Fruit fly (Drosophila melanogaster) Kc167 (cell line): ENCODE data around the gene CG43064.
A peak's percentile ranks its signal among the peaks of the same experiment; 100 is the strongest.

Experiments
- Myc ChIP-seq: fragments of >200 bp; optimal IDR thresholded peaks from 2 replicates; lab custom pipeline; 2017; ENCODE audit warnings: missing external identifiers
- Sin3A ChIP-seq: fragments of >200 bp; optimal IDR thresholded peaks from 2 replicates; lab custom pipeline; 2018; ENCODE audit warnings: missing external identifiers
- h ChIP-seq: fragments of >200 bp; optimal IDR thresholded peaks from 3 replicates; lab custom pipeline; 2018; ENCODE audit warnings: missing external identifiers
- insv ChIP-seq: fragments of >200 bp; optimal IDR thresholded peaks from 3 replicates; lab custom pipeline; 2018; ENCODE audit warnings: missing external identifiers
- psq ChIP-seq: fragments of >200 bp; optimal IDR thresholded peaks from 2 replicates; lab custom pipeline; 2017; ENCODE audit warnings: missing external identifiers
- ttk ChIP-seq: sonication (Bioruptor generic); optimal IDR thresholded peaks from 2 replicates; lab custom pipeline; 2017; ENCODE audit warnings: missing external identifiers

CG43064 gene

DNA sequence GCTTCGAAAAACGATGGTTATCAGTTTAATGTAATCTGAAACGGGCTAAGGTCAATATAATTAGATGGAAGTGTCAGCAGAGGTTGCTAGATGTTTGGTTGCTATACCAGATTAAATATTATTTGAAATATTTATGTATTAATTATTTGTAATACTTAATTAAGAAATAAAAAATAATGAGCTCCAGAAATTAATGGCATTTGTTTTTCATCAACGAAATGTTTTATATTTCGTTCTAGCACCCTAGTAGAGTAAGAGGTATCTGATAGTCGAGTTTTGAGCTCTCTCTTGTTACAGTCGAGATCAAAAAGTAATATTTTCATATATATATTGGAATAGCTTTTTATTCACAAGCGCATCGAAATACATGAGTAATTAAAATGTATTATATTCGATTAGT lies 34.9 kb downstream of the CG43064 start:
- TF ChIP-seq Myc (lab: Kevin White, UChicago) (no peak), insv (lab: Kevin White, UChicago) (no peak), ttk (lab: Kevin White, UChicago) (no peak), h (lab: Kevin White, UChicago) (no peak), Sin3A (lab: Kevin White, UChicago) (no peak), psq (no peak)

DNA sequence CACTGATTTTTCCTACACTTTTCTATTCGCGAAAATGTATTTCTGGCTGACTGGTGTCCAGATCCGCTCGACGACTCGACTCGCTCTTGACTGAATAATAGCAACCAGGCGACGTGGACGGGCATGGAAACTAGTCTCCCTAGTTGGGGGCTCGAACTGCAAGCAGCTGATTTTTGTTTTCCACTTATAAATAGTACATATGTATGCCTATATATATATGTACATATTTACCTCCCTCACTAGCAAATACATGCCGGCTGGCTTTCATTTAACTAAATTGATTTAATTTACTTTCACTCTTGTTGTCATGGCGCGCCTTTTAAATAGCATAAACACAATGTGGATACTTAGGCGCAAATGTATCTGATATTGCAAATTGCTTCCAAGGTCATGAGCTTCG lies 35.8 kb downstream of the CG43064 start, which contains the start of gene Gcat:
Gene Gcat (minus strand): TSS at position 101 of the 400 bp plus-strand sequence.
- no peak for TF ChIP-seq psq
- TF ChIP-seq h (lab: Kevin White, UChicago) = no peak
- TF ChIP-seq ttk (lab: Kevin White, UChicago) = no peak
- no peak for TF ChIP-seq Myc (lab: Kevin White, UChicago)
- TF ChIP-seq Sin3A (lab: Kevin White, UChicago) = no peak
- no peak for TF ChIP-seq insv (lab: Kevin White, UChicago)

- TF ChIP-seq ttk (lab: Kevin White, UChicago) (no peak), Sin3A (lab: Kevin White, UChicago) (no peak), h (lab: Kevin White, UChicago) (no peak), psq (no peak), Myc (lab: Kevin White, UChicago) (no peak)
Measured at dm6 chr3L:11795440-11795983, 41.0 kb downstream of the CG43064 start, which contains the start of gene Klp68D. Klp68D (plus strand) TSS chr3L:11795614.

DNA sequence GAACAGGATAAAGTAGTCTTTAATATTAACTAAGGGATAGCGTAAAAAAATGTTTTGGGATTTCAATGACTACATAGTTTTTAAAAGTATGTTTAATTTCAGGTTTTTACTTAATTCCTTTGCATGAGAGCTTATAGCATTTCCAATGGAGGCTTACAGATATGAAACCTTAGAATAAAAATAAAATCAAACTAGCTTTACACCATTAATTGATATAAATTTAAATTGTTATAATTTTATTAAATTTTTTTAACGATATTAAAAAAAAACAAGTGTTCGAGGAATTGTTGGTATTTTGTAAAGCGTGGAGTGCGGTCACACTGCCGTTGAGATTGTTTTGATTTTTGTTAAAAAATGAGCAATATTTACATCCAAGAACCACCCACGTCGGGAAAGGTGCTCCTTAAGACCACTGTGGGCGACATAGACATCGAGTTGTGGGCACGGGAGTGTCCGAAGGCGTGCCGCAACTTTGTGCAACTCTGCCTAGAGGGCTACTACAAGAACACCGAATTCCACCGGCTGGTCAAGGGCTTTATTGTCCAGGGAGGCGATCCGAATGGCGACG lies 43.2 kb downstream of the CG43064 start, which contains the start of the genes twy and CG10907:
Gene twy (minus strand): TSS at position 51 of the 568 bp plus-strand sequence.
Gene CG10907 (plus strand): TSS at position 282 of the 568 bp plus-strand sequence.
- TF ChIP-seq insv (lab: Kevin White, UChicago) (no peak), Myc (lab: Kevin White, UChicago) (no peak), psq (no peak), h (lab: Kevin White, UChicago) (no peak), ttk (lab: Kevin White, UChicago) (no peak), Sin3A (lab: Kevin White, UChicago) (no peak)

DNA sequence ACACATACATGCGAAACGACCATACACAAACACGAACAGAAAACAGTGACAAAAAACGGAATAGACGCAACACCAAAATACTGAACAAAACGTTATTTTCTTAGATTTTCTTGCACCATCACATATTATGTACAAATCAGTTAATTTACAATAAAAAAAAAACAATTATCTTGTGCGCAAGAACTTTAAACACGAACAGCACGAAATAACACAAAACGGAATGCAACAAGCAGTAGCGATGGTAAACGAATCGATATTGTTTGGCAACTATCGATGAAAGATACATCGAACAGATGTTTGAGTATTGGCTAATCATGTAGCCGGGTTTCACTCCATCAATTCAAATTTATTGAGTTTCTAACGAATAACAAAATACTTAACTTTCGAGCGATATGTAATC lies 46.7 kb downstream of the CG43064 start, which contains the start of gene Pi3K68D:
Gene Pi3K68D (minus strand): TSS at position 241 of the 400 bp plus-strand sequence.
- TF ChIP-seq Sin3A (lab: Kevin White, UChicago) (no peak), Myc (lab: Kevin White, UChicago) (no peak), psq (no peak), h (lab: Kevin White, UChicago) (no peak), insv (lab: Kevin White, UChicago) (no peak), ttk (lab: Kevin White, UChicago) (no peak)

- TF ChIP-seq Myc (lab: Kevin White, UChicago) (no peak), Sin3A (lab: Kevin White, UChicago) (no peak), psq (peak; percentile 5)
Measured at dm6 chr3L:11788936-11789352, 47.6 kb downstream of the CG43064 start.

DNA sequence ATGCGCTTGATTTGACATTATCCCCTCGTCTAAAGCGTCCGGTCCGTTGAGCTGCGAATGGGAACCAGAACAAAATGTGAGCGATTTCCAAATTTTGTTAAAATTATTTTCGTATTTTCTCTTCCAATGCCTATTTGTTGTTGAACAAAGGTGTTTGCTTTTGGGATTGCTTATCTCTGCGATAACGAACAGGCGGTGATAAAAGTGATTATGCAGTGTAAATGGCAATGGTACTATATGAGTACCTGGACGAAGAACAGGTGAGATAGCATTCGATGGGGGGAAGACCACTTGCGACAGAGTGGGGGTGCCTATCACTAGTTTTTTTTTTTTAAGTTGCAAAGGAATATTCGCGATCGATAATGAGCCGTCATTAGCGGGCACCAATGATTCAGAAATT lies 48.3 kb downstream of the CG43064 start:
- TF ChIP-seq psq (no peak), Myc (lab: Kevin White, UChicago) (no peak), ttk (lab: Kevin White, UChicago) (no peak), Sin3A (lab: Kevin White, UChicago) (no peak), h (lab: Kevin White, UChicago) (no peak), insv (lab: Kevin White, UChicago) (no peak)

DNA sequence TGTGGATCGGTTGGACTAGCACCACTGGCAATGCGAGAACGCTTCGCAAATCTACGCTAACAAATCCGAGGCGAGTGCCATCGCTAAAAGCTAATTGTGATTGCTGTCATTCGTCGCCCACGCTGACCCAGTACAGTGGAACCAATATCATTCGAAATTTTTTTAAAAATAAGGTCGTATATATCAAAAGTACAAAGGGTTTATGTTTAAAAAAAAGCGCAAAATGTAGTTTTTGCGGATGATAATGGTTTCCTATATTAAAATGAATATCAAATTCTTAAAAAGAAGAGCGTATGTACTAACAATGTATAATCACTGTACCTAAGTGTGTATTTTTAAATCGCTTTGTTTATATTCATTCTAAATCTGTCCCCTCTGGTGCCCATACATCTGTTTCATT lies 51.2 kb downstream of the CG43064 start:
- no peak for TF ChIP-seq h (lab: Kevin White, UChicago)
- no peak for TF ChIP-seq psq
- TF ChIP-seq Sin3A (lab: Kevin White, UChicago) = no peak
- no peak for TF ChIP-seq ttk (lab: Kevin White, UChicago)
- TF ChIP-seq Myc (lab: Kevin White, UChicago) = no peak
- TF ChIP-seq insv (lab: Kevin White, UChicago) = no peak
